Worm (Caenorhabditis elegans): ENCODE data around the gene fbxa-182.

DNA sequence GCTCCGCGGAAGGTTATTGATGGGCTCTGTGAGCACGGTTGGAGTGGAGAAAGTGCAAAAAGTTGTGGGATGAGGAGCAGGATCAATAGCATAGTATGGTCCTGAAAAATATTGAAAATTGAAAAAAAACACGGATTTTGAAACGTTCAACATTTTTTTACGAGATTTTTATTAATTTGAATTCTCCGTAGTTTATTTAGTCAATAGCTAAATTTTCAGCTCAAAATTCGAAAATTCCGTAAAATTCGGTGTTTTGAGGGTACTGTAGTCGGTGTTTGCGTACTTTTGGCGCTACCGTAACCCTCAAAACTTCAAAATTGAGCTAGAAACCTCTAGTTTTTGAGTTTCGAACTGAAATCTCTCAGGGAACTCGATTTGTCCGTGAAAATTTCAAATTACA lies 46.3 kb upstream of the fbxa-182 start, which contains the start of gene pqn-42:
- TF ChIP-seq spr-1 (tag; optimal IDR thresholded peaks at IDR 0.05) (no peak), rbr-2 (tag; optimal IDR thresholded peaks at IDR 0.05) (no peak), aly-2 (tag; optimal IDR thresholded peaks at IDR 0.05) (no peak), egl-27 (tag; optimal IDR thresholded peaks at IDR 0.05) (no peak)
